Fruit fly (Drosophila melanogaster): Measurements from ENCODE around the gene rumi.

Gene rumi

dm6 chr3R:22767599-22767998 is 17.2 kb upstream of the rumi start, which contains the start of gene CG13841:
CG13841 (minus strand) TSS chr3R:22767699.
- no peak for TF ChIP-seq CG9948 (tag; optimal IDR thresholded peaks at IDR 0.05)
- no peak for TF ChIP-seq CG4496 (GFP tag; IDR thresholded peaks at IDR 0.05)
- no peak for TF ChIP-seq CG8301 (tag; optimal IDR thresholded peaks at IDR 0.05)
- no peak for TF ChIP-seq D1 (tag; optimal IDR thresholded peaks at IDR 0.05)
- TF ChIP-seq fd96Ca (GFP tag; IDR thresholded peaks at IDR 0.05), result no peak
- TF ChIP-seq CG15710 (tag; optimal IDR thresholded peaks at IDR 0.05), result no peak
- TF ChIP-seq CG17806 (tag; optimal IDR thresholded peaks at IDR 0.05), result no peak
- no peak for TF ChIP-seq Pif1A (GFP tag; optimal IDR thresholded peaks at IDR 0.05)
- no peak for TF ChIP-seq CG14655 (GFP tag; optimal IDR thresholded peaks at IDR 0.05)
- no peak for TF ChIP-seq CG13204 (GFP tag; optimal IDR thresholded peaks at IDR 0.05)
- no peak for TF ChIP-seq Snoo (tag; optimal IDR thresholded peaks at IDR 0.05)
- no peak for TF ChIP-seq rn (GFP tag; IDR thresholded peaks at IDR 0.05)

dm6 chr3R:22766072-22766471 is 15.7 kb upstream of the rumi start, which contains the start of gene Nepl15:
Nepl15 (minus strand) TSS chr3R:22766172.
- no peak for TF ChIP-seq CG10348 (GFP tag; IDR thresholded peaks at IDR 0.05)
- no peak for TF ChIP-seq D1 (tag; optimal IDR thresholded peaks at IDR 0.05)
- no peak for TF ChIP-seq rn (GFP tag; IDR thresholded peaks at IDR 0.05)
- no peak for TF ChIP-seq Snoo (tag; optimal IDR thresholded peaks at IDR 0.05)
- no peak for TF ChIP-seq CG32121 (GFP tag; IDR thresholded peaks at IDR 0.05)
- no peak for TF ChIP-seq Pif1B (GFP tag; optimal IDR thresholded peaks at IDR 0.05)
- TF ChIP-seq CG14655 (GFP tag; optimal IDR thresholded peaks at IDR 0.05), result no peak
- no peak for TF ChIP-seq CG15710 (tag; optimal IDR thresholded peaks at IDR 0.05)
- no peak for TF ChIP-seq fd96Ca (GFP tag; IDR thresholded peaks at IDR 0.05)
- no peak for TF ChIP-seq CG4496 (GFP tag; IDR thresholded peaks at IDR 0.05)
- TF ChIP-seq CG34367 (tag; optimal IDR thresholded peaks at IDR 0.05), result no peak
- no peak for TF ChIP-seq CG13204 (GFP tag; optimal IDR thresholded peaks at IDR 0.05)
- no peak for TF ChIP-seq CG8159 (tag; optimal IDR thresholded peaks at IDR 0.05)
- TF ChIP-seq gl (tag; optimal IDR thresholded peaks at IDR 0.05), result no peak
- TF ChIP-seq Pif1A (GFP tag; optimal IDR thresholded peaks at IDR 0.05), result no peak
- TF ChIP-seq CG12605 (GFP tag; IDR thresholded peaks at IDR 0.05), result no peak
- TF ChIP-seq CG9948 (tag; optimal IDR thresholded peaks at IDR 0.05), result no peak
- TF ChIP-seq Ets98B (GFP tag; IDR thresholded peaks at IDR 0.05), result no peak

dm6 chr3R:22763587-22763986 is 13.2 kb upstream of the rumi start, which contains the start of gene Nepl14:
Nepl14 (minus strand) TSS chr3R:22763711.
- TF ChIP-seq CG15710 (tag; optimal IDR thresholded peaks at IDR 0.05) (no peak), Ets98B (GFP tag; IDR thresholded peaks at IDR 0.05) (no peak), EcR (GFP tag; optimal IDR thresholded peaks at IDR 0.05) (no peak), gl (tag; optimal IDR thresholded peaks at IDR 0.05) (no peak), fd96Ca (GFP tag; IDR thresholded peaks at IDR 0.05) (no peak), Snoo (tag; optimal IDR thresholded peaks at IDR 0.05) (no peak), CG34367 (tag; optimal IDR thresholded peaks at IDR 0.05) (no peak), D1 (tag; optimal IDR thresholded peaks at IDR 0.05) (no peak), CG17806 (tag; optimal IDR thresholded peaks at IDR 0.05) (no peak), CG8159 (tag; optimal IDR thresholded peaks at IDR 0.05) (no peak), CG10348 (GFP tag; IDR thresholded peaks at IDR 0.05) (no peak), CG12605 (GFP tag; IDR thresholded peaks at IDR 0.05) (no peak), CG13204 (GFP tag; optimal IDR thresholded peaks at IDR 0.05) (no peak), CG8301 (tag; optimal IDR thresholded peaks at IDR 0.05) (no peak)

- no peak for TF ChIP-seq CG34367 (tag; optimal IDR thresholded peaks at IDR 0.05)
- no peak for TF ChIP-seq gl (tag; optimal IDR thresholded peaks at IDR 0.05)
- TF ChIP-seq rn (GFP tag; IDR thresholded peaks at IDR 0.05), result no peak
Measured at dm6 chr3R:22760988-22761387, 10.6 kb upstream of the rumi start, which contains the start of gene Nepl13. Nepl13 (minus strand) TSS chr3R:22761076.

- TF ChIP-seq CG34367 (tag; optimal IDR thresholded peaks at IDR 0.05) (no peak), Pif1A (GFP tag; optimal IDR thresholded peaks at IDR 0.05) (no peak), CG8301 (tag; optimal IDR thresholded peaks at IDR 0.05) (no peak), gl (tag; optimal IDR thresholded peaks at IDR 0.05) (no peak), Ets98B (GFP tag; IDR thresholded peaks at IDR 0.05) (no peak), CG9948 (tag; optimal IDR thresholded peaks at IDR 0.05) (no peak), CG13204 (GFP tag; optimal IDR thresholded peaks at IDR 0.05) (no peak)
Measured at dm6 chr3R:22757117-22757516, 6.7 kb upstream of the rumi start.

dm6 chr3R:22756289-22756688 is 5.9 kb upstream of the rumi start:
- TF ChIP-seq CG32121 (GFP tag; IDR thresholded peaks at IDR 0.05), result peak; percentile 29; the same call in 1 of the 2 replicates
- TF ChIP-seq CG4496 (GFP tag; IDR thresholded peaks at IDR 0.05), result peak; percentile 59; the same call in 1 of the 3 replicates
- TF ChIP-seq CG8159 (tag; optimal IDR thresholded peaks at IDR 0.05), result no peak
- no peak for TF ChIP-seq CG10348 (GFP tag; IDR thresholded peaks at IDR 0.05)
- peak; percentile 39; the same call in 1 of the 3 replicates for TF ChIP-seq fd96Ca (GFP tag; IDR thresholded peaks at IDR 0.05)

dm6 chr3R:22755187-22755777 is 4.9 kb upstream of the rumi start:
- TF ChIP-seq CG17806 (tag; optimal IDR thresholded peaks at IDR 0.05), result no peak
- no peak for TF ChIP-seq CG15710 (tag; optimal IDR thresholded peaks at IDR 0.05)
- peak; percentile 7; the same call in 1 of the 2 replicates for TF ChIP-seq Ets98B (GFP tag; IDR thresholded peaks at IDR 0.05)
- no peak for TF ChIP-seq rn (GFP tag; IDR thresholded peaks at IDR 0.05)

Measured in whole organism, pupa.